Worm (Caenorhabditis elegans) whole organism, L4/young adult: ENCODE data around the gene tag-280.

ENCODE experiments used
- W03F9.2 ChIP-seq: fragments of 150-350 bp; optimal IDR thresholded peaks from 2 replicates; lab custom pipeline; 2014; ENCODE audit warnings: missing biosample characterization, missing genetic modification characterization
- dao-5 ChIP-seq: sonication (generic microtip); optimal IDR thresholded peaks from 2 replicates; lab custom pipeline; 2016; ENCODE audit warnings: missing genotype, missing genetic modification characterization, moderate library complexity, missing compliant biosample characterization
- him-1 ChIP-seq: sonication (generic microtip); optimal IDR thresholded peaks from 2 replicates; lab custom pipeline; 2016; ENCODE audit warnings: missing genotype, missing genetic modification reagents, missing genetic modification characterization, missing compliant biosample characterization

tag-280 gene

ce11 chrII:12481645-12482044 is 21.2 kb downstream of the tag-280 start:
- no peak for TF ChIP-seq him-1 (tag; lab: Kevin White, UChicago)
- TF ChIP-seq dao-5, result no peak
- no peak for TF ChIP-seq W03F9.2 (tag; lab: Kevin White, UChicago)

- TF ChIP-seq dao-5, result no peak
- no peak for TF ChIP-seq him-1 (tag; lab: Kevin White, UChicago)
- TF ChIP-seq W03F9.2 (tag; lab: Kevin White, UChicago), result no peak
Observed at ce11 chrII:12482622-12483021, 22.2 kb downstream of the tag-280 start, which contains the start of gene fbxb-102. Gene fbxb-102 (plus strand): TSS chrII:12482922.

DNA sequence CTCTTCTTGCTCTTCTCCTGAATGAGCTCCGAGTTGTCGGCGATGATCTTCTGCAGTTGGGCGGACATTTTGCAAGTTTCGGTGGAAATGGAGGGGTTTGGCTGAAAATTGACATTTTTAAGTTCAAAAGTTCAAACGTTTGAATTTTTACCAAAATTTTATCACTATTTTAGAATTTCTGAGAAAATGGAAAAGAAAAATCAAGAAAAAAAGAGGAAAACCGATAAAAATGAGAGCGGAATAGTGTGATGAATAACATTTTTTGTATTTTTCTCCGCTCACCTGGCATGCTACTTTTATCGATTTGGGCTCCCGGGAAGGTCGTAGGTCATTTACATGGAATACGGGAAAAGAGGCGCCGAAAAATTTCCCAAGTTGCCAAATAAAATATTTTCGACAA is 24.6 kb downstream of the tag-280 start, which contains the start of gene F15A4.10:
F15A4.10 (minus strand) TSS at position 101 of the 400 bp plus-strand sequence.
- TF ChIP-seq W03F9.2 (tag; lab: Kevin White, UChicago) (no peak), dao-5 (no peak), him-1 (tag; lab: Kevin White, UChicago) (no peak)

DNA sequence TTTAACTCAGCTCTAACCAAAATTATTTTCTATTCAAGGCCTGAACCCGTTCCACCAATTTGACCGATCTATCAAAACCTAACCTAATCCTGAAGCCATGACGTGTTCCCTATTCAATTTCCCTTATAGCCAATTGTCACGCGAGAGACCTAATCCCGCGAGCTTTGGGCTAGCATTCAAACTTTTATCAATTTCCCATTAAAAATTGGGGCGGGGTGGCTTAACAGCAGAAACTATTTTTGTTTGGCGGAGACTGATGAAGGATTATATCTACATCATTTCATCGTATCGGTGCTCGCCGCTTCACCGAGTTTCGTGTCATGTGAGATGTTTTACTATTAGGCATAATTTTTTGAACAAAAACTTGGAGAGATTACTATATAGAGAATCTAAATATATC is 28.4 kb downstream of the tag-280 start:
- no peak for TF ChIP-seq W03F9.2 (tag; lab: Kevin White, UChicago)
- TF ChIP-seq dao-5, result no peak
- no peak for TF ChIP-seq him-1 (tag; lab: Kevin White, UChicago)

DNA sequence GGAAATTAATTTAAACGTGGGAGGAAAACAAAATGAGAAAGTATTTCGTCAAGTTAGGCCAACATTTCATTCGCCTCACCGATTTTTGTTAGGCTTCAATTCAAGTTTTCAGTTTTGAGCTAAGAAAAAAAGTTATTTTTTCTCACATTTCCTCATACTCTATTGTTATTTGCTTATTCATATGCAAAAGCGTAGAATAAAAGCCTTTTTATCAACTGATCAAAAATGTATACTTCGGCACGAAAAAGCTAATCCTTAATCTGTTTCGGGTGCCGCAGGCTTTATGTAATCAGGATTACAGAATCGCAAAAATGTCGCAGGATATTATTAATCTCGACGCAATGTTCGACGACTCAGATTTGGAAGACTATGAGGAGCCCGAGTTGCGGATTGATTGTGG is 29.5 kb downstream of the tag-280 start, which contains the start of gene T21B4.15:
T21B4.15 (plus strand) TSS at position 301 of the 400 bp plus-strand sequence.
- TF ChIP-seq dao-5 (no peak), him-1 (tag; lab: Kevin White, UChicago) (no peak), W03F9.2 (tag; lab: Kevin White, UChicago) (no peak)

DNA sequence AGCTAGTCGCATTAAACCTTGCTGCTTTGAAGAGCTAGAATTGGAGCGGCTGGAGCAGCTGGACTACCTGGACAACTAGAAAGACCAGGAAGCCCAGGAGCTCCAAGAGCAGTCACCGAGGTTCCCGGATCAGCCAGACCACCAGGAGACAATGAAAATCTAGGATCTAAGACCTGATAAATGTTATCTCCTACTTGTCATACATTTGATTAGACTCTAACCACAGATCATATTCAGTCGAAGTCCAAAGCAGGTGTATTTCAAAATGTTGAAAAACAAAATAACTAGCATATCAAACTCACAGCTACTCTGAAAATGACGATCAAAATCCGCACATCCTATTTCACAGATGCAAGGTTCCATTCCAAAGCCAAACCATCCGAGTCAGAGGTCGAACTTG is 31.5 kb downstream of the tag-280 start, which contains the start of gene srz-6:
srz-6 (plus strand) TSS at position 301 of the 400 bp plus-strand sequence.
- TF ChIP-seq W03F9.2 (tag; lab: Kevin White, UChicago) (no peak), him-1 (tag; lab: Kevin White, UChicago) (no peak), dao-5 (no peak)

- TF ChIP-seq dao-5, result no peak
Observed at ce11 chrII:12494067-12494477, 33.6 kb downstream of the tag-280 start.

DNA sequence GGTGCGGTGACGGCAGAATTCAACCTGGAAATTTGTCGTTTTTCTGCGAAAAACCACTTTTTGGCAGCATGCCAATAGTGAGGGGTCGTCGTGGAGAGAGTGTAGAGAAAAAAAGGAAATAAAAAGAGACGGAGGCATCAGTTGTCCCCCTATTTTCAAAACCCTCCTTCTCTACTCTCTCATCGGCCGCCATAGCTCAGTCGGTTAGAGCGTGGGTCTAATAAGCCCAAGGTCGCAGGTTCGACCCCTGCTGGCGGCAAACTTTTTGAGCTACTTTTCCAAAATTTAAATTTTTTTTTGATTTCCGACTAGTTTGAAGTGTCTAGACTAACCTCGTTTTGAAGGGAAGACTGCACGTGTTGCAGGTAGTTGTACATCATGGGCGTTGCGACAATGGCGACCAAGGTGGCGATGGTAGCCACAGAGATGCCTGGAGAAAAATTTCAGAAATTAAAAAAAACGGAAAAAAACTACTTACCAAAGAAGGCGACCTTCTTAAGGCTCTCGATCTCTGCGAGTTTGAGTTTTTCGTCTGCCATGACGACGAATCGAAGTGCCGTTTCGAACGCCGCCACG is 34.2 kb downstream of the tag-280 start, which contains the start of gene col-85:
col-85 (minus strand) TSS at position 540 of the 576 bp plus-strand sequence.
- peak; percentile 85 for TF ChIP-seq dao-5
- TF ChIP-seq W03F9.2 (tag; lab: Kevin White, UChicago), result peak; percentile 51
- TF ChIP-seq him-1 (tag; lab: Kevin White, UChicago), result peak; percentile 68

DNA sequence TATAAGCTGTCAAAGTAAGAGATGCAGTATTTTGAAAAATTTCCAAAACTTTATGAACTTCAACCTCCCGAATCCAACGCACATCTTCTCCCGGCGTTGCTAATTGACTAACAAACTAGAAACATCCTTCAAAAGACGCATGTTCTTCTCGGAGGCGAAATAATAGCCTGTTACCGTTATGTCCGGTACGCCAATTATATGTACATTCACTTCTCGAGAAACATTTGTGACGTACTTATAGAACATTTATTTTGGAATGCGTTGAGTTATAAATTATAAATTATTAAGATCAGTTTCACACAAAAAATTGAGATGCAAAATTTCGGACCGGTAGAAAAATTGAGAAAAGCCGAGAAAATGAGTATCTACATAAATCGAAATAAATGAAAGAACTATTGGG is 36.5 kb downstream of the tag-280 start, which contains the start of gene T21B4.3:
T21B4.3 (minus strand) TSS at position 101 of the 400 bp plus-strand sequence.
- TF ChIP-seq dao-5 (no peak), him-1 (tag; lab: Kevin White, UChicago) (no peak), W03F9.2 (tag; lab: Kevin White, UChicago) (no peak)

- no peak for TF ChIP-seq dao-5
- no peak for TF ChIP-seq W03F9.2 (tag; lab: Kevin White, UChicago)
- no peak for TF ChIP-seq him-1 (tag; lab: Kevin White, UChicago)
Observed at ce11 chrII:12499969-12500368, 39.5 kb downstream of the tag-280 start.

DNA sequence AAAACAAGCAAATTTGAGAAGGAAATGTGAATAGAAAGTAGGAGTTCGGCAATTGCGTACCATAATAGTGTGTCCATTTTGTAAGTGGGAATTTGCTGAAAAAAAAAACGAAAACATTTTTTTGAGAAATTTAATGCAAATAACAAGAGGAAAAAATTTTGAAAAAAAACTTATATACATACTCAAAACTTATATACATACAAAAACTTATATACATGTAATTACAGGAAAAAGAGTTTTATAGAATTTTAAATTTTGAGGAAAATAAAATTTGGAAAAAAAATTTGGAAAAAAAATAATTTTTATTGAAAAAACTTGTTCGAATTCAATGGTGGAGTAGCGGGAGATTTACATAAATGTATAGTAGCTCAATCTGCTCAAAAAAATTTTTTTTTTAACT is 42.3 kb downstream of the tag-280 start, which contains the start of gene ador-1:
ador-1 (minus strand) TSS at position 101 of the 400 bp plus-strand sequence.
- TF ChIP-seq W03F9.2 (tag; lab: Kevin White, UChicago) (no peak), dao-5 (no peak), him-1 (tag; lab: Kevin White, UChicago) (no peak)

DNA sequence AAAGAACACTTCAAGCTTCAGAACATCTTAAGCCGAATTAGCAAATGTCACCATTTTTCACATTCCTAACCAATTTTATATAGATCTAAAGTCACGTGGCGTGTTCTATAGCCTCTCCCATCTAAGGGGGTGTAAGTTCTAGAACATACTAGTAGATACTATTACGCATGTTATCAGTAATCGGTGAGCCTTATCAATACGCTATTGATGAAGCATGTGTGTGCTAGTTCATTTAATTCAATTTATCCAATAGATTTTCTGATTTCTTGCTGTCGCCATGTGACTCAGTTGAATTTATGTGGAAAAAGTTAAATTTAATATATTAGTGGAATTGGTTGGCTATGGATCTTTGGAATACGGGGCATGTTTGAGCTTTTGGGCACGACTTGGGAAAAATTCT is 46.1 kb downstream of the tag-280 start:
- TF ChIP-seq him-1 (tag; lab: Kevin White, UChicago), result no peak
- no peak for TF ChIP-seq dao-5
- TF ChIP-seq W03F9.2 (tag; lab: Kevin White, UChicago), result no peak

ce11 chrII:12507038-12507437 is 46.6 kb downstream of the tag-280 start, which contains the start of gene srh-68:
Gene srh-68 (plus strand): TSS chrII:12507338.
- TF ChIP-seq W03F9.2 (tag; lab: Kevin White, UChicago), result no peak
- no peak for TF ChIP-seq dao-5
- TF ChIP-seq him-1 (tag; lab: Kevin White, UChicago), result no peak

DNA sequence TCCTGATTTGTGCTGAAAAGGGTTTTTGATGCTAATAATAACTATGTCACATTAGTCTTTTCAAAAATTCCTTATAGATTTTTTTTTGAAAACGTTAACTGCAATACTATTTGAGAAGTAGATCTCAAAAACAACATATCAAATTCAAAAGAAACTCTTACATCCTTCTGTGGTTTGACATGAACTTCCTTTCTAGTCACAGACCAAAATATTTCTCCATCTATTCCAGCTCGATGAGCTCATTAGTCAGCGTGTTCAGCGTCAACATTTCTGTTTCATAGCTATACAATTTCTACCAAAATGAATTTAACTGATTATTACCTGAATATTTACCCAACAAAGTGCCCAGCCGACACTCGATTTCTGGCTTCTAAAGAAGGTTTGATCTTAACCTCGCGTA is 48.2 kb downstream of the tag-280 start, which contains the start of gene srh-67:
srh-67 (plus strand) TSS at position 301 of the 400 bp plus-strand sequence.
- TF ChIP-seq dao-5, result no peak
- TF ChIP-seq W03F9.2 (tag; lab: Kevin White, UChicago), result no peak
- TF ChIP-seq him-1 (tag; lab: Kevin White, UChicago), result no peak
